Worm (Caenorhabditis elegans) whole organism, young adult: ENCODE results near the gene cyn-13.

Source experiments
- K12H6.12 ChIP-seq: fragments of 200-800 bp; sonication (Bioruptor generic); optimal IDR thresholded peaks from 2 replicates; lab custom pipeline; 2018; ENCODE audit warnings: mild to moderate bottlenecking, missing genetic modification characterization, missing compliant biosample characterization
- Y95B8A.8 ChIP-seq: fragments of 200-800 bp; sonication (Bioruptor generic); IDR thresholded peaks from 2 replicates; pipeline ENCODE4 v1.3.6; 2022; ENCODE audit warnings: missing genetic modification reagents, missing genetic modification characterization, missing compliant biosample characterization
- cebp-1 ChIP-seq, 2 experiments: fragments of 200-800 bp in 1 of 2; sonication (Bioruptor generic) in 1 of 2; sonication (generic microtip) in 1 of 2; IDR thresholded peaks in 1 of 2; optimal IDR thresholded peaks in 1 of 2; 2 replicates each; pipeline versions ENCODE4 v1.3.6 to Lab custom; 2017 to 2022; ENCODE audit warnings: missing compliant biosample characterization in 2 of 2, missing genetic modification characterization in 2 of 2, mild to moderate bottlenecking in 1 of 2, missing genetic modification reagents in 1 of 2, moderate library complexity in 1 of 2
- cebp-2 ChIP-seq: fragments of 200-800 bp; sonication (Bioruptor generic); IDR thresholded peaks from 2 replicates; pipeline ENCODE4 v1.3.6; 2022; ENCODE audit warnings: missing genetic modification characterization, missing compliant biosample characterization
- ceh-27 ChIP-seq: fragments of 200-800 bp; sonication (Bioruptor generic); optimal IDR thresholded peaks from 2 replicates; lab custom pipeline; 2018; ENCODE audit warnings: mild to moderate bottlenecking, missing genetic modification characterization, moderate library complexity, missing compliant biosample characterization
- hsf-1 ChIP-seq: fragments of 200-800 bp; sonication (Bioruptor generic); IDR thresholded peaks from 2 replicates; pipeline ENCODE4 v1.3.6; 2022; ENCODE audit warnings: missing genetic modification reagents, missing genetic modification characterization, missing compliant biosample characterization
- mxl-1 ChIP-seq: sonication (generic microtip); optimal IDR thresholded peaks from 2 replicates; lab custom pipeline; 2016; ENCODE audit warnings: missing genetic modification characterization, missing compliant biosample characterization
- pha-4 ChIP-seq: fragments of 150-350 bp; sonication (generic microtip); optimal IDR thresholded peaks from 2 replicates; lab custom pipeline; 2014; ENCODE audit warnings: missing biosample characterization, missing genetic modification reagents, missing genetic modification characterization
- sea-2 ChIP-seq: fragments of 200-800 bp; sonication (Bioruptor generic); IDR thresholded peaks from 2 replicates; pipeline ENCODE4 v1.3.6; 2022; ENCODE audit warnings: missing genetic modification characterization, missing compliant biosample characterization
- snpc-4 ChIP-seq, 5 experiments: fragments of 150-350 bp in 1 of 5; sonication (generic microtip) in 4 of 5; optimal IDR thresholded peaks; 2 replicates each; lab custom pipeline; 2014 to 2018; ENCODE audit warnings: missing genetic modification characterization in 5 of 5, missing biosample characterization in 3 of 5, antibody characterized with exemption in 2 of 5, mild to moderate bottlenecking in 2 of 5, missing compliant biosample characterization in 2 of 5, missing genotype in 2 of 5, moderate library complexity in 2 of 5, missing genetic modification reagents in 1 of 5
- somi-1 ChIP-seq: fragments of 200-800 bp; sonication (Bioruptor generic); optimal IDR thresholded peaks from 2 replicates; lab custom pipeline; 2018; ENCODE audit warnings: mild to moderate bottlenecking, missing genetic modification characterization, missing compliant biosample characterization
- ztf-6 ChIP-seq: fragments of 200-800 bp; sonication (Bioruptor generic); IDR thresholded peaks from 2 replicates; pipeline ENCODE4 v1.3.6; 2022; ENCODE audit warnings: missing genetic modification reagents, missing genetic modification characterization, missing compliant biosample characterization

DNA sequence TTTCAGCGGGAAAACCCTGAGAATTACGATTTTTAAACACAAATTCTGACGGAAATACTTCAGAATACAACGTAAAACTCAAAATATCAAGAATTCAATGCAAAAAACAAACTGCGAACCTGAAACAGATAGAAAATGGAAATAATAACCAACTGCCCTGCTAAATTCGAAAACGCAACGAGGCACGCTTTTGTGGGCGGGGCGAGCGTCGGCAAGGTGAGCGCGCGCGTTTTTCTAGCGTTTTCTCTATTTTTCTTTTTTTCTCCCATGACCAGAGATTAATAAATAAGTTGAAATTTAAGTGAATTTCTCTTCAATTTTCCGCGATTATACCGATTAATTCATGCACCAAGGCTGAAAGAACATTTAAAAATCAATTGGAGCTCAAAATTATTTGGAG lies 2.1 kb upstream of the cyn-13 start, which contains the start of gene uaf-2:
- TF ChIP-seq pha-4: no peak
- no peak for TF ChIP-seq hsf-1 (GFP tag; lab: Robert Waterston, UW)
- no peak for TF ChIP-seq mxl-1 (tag; lab: Kevin White, UChicago)
- no peak for TF ChIP-seq sea-2 (GFP tag; lab: Robert Waterston, UW)
- TF ChIP-seq K12H6.12 (tag; lab: Kevin White, UChicago): no peak
- no peak for TF ChIP-seq ceh-27
- no peak for TF ChIP-seq cebp-1 (GFP tag; IDR thresholded peaks at IDR 0.05; lab: Robert Waterston, UW)
- TF ChIP-seq cebp-1 (tag; optimal IDR thresholded peaks at IDR 0.05; lab: Kevin White, UChicago): no peak
- no peak for TF ChIP-seq snpc-4 (GFP tag; optimal IDR thresholded peaks at IDR 0.05; lab: Kevin White, UChicago)
- TF ChIP-seq snpc-4 (tag; optimal IDR thresholded peaks at IDR 0.05; lab: Kevin White, UChicago): peak in 3 of 4 experiments; percentile 14 to 45 (median 24)
- no peak for TF ChIP-seq cebp-2 (GFP tag; lab: Robert Waterston, UW)
- TF ChIP-seq somi-1 (GFP tag; lab: Kevin White, UChicago): no peak
- no peak for TF ChIP-seq ztf-6 (GFP tag; lab: Robert Waterston, UW)
- TF ChIP-seq Y95B8A.8: no peak
